Fruit fly (Drosophila melanogaster) whole organism, embryonic: ENCODE measurements around the gene Blm.

Experiments
- CG10462 ChIP-seq: fragments of 200-800 bp; sonication (Bioruptor generic); optimal IDR thresholded peaks from 2 replicates; lab custom pipeline; 2016; ENCODE audit warnings: missing biosample characterization, missing genetic modification characterization
- CG12744 ChIP-seq: fragments of 200-800 bp; sonication (Bioruptor generic); optimal IDR thresholded peaks from 2 replicates; lab custom pipeline; 2016; ENCODE audit warnings: missing biosample characterization, missing genetic modification characterization
- CG13296 ChIP-seq: fragments of 200-800 bp; sonication (Bioruptor generic); optimal IDR thresholded peaks from 3 replicates; lab custom pipeline; 2018; ENCODE audit warnings: missing biosample characterization, mild to moderate bottlenecking, missing genetic modification characterization
- CG13894 ChIP-seq: fragments of 200-800 bp; sonication (Bioruptor generic); optimal IDR thresholded peaks from 3 replicates; lab custom pipeline; 2018; ENCODE audit warnings: missing biosample characterization, mild to moderate bottlenecking, missing genetic modification characterization, moderate library complexity
- CG16863 ChIP-seq: fragments of 200-800 bp; sonication (Bioruptor generic); optimal IDR thresholded peaks from 3 replicates; lab custom pipeline; 2016; ENCODE audit warnings: missing biosample characterization, missing genetic modification characterization
- CG17359 ChIP-seq: fragments of 200-800 bp; sonication (Bioruptor generic); optimal IDR thresholded peaks from 3 replicates; lab custom pipeline; 2018; ENCODE audit warnings: missing biosample characterization, mild to moderate bottlenecking, missing genetic modification characterization, moderate library complexity
- CG17568 ChIP-seq: fragments of 200-800 bp; sonication (Bioruptor generic); optimal IDR thresholded peaks from 2 replicates; lab custom pipeline; 2018; ENCODE audit warnings: missing biosample characterization, mild to moderate bottlenecking, missing genetic modification characterization, moderate library complexity
- CG17612 ChIP-seq: fragments of 200-800 bp; sonication (Bioruptor generic); IDR thresholded peaks from 2 replicates; pipeline ENCODE4 v1.3.6; 2022; ENCODE audit warnings: missing biosample characterization, missing genetic modification characterization
- CG2129 ChIP-seq: fragments of 200-800 bp; sonication (Bioruptor generic); IDR thresholded peaks from 2 replicates; pipeline ENCODE4 v1.3.6; 2022; ENCODE audit warnings: missing biosample characterization, missing genetic modification characterization; ENCODE audit not compliant: partially characterized antibody
- CG32772 ChIP-seq: fragments of 200-800 bp; sonication (Bioruptor generic); IDR thresholded peaks from 2 replicates; pipeline ENCODE4 v1.3.6; 2022; ENCODE audit warnings: missing biosample characterization, missing genetic modification characterization
- CG42726 ChIP-seq: fragments of 200-800 bp; sonication (Bioruptor generic); IDR thresholded peaks from 2 replicates; pipeline ENCODE4 v1.3.6; 2022; ENCODE audit warnings: missing biosample characterization, missing genetic modification characterization; ENCODE audit not compliant: partially characterized antibody
- CG6854 ChIP-seq: fragments of 200-800 bp; sonication (Bioruptor generic); optimal IDR thresholded peaks from 3 replicates; lab custom pipeline; 2017; ENCODE audit warnings: missing biosample characterization, mild to moderate bottlenecking, missing genetic modification characterization
- Dad ChIP-seq: fragments of 200-800 bp; sonication (Bioruptor generic); optimal IDR thresholded peaks from 3 replicates; lab custom pipeline; 2016; ENCODE audit warnings: missing biosample characterization, missing genetic modification characterization
- Max ChIP-seq: fragments of 200-800 bp; sonication (Bioruptor generic); optimal IDR thresholded peaks from 2 replicates; lab custom pipeline; 2016; ENCODE audit warnings: missing biosample characterization, mild to moderate bottlenecking, missing genetic modification characterization
- al ChIP-seq: fragments of 200-800 bp; sonication (Bioruptor generic); IDR thresholded peaks from 2 replicates; pipeline ENCODE4 v1.3.6; 2022; ENCODE audit warnings: missing biosample characterization, missing genetic modification characterization
- ind ChIP-seq: fragments of 200-800 bp; sonication (Bioruptor generic); optimal IDR thresholded peaks from 3 replicates; lab custom pipeline; 2016; ENCODE audit warnings: missing biosample characterization, missing genetic modification characterization
- salm ChIP-seq: fragments of 200-800 bp; sonication (Bioruptor generic); optimal IDR thresholded peaks from 2 replicates; lab custom pipeline; 2018; ENCODE audit warnings: missing biosample characterization, mild to moderate bottlenecking, missing genetic modification characterization
- ttk ChIP-seq: fragments of 200-800 bp; sonication (Bioruptor generic); IDR thresholded peaks from 2 replicates; pipeline ENCODE4 v2.1.2; 2022; ENCODE audit warnings: missing biosample characterization, missing genetic modification characterization

The Blm gene

dm6 chr3R:11688055-11688454 lies 53.5 kb downstream of the Blm start, which contains the start of gene CG6834 (continued):
- TF ChIP-seq CG42726 (GFP tag; lab: Robert Waterston, UW) (no peak), CG32772 (no peak), CG17359 (tag; lab: Kevin White, UChicago) (no peak), CG2129 (GFP tag; lab: Robert Waterston, UW) (no peak), CG12744 (GFP tag; lab: Kevin White, UChicago) (no peak), CG13894 (tag; lab: Kevin White, UChicago) (no peak), CG6854 (no peak), Max (GFP tag; lab: Kevin White, UChicago) (no peak), Dad (GFP tag; lab: Kevin White, UChicago) (no peak), ttk (no peak), al (no peak), CG13296 (GFP tag; lab: Kevin White, UChicago) (peak; percentile 53), CG16863 (GFP tag; lab: Kevin White, UChicago) (no peak), CG17568 (peak; percentile 12), CG10462 (GFP tag; lab: Kevin White, UChicago) (no peak), ind (GFP tag; lab: Kevin White, UChicago) (no peak), salm (tag; lab: Kevin White, UChicago) (peak; percentile 66), CG17612 (GFP tag; lab: Robert Waterston, UW) (no peak)
